Worm (Caenorhabditis elegans): Measurements from ENCODE around the gene srbc-83.

Gene srbc-83

ce11 chrV:16298669-16299068 lies 1.5 kb downstream of the srbc-83 start, which contains the start of gene srbc-84:
Gene srbc-84, plus strand, starts transcription at chrV:16298969.
- no peak for TF ChIP-seq scrt-1 (GFP tag; IDR thresholded peaks at IDR 0.05)
- TF ChIP-seq tbx-37 (GFP tag; conservative IDR thresholded peaks at IDR 0.05): no peak
- TF ChIP-seq ceh-13 (GFP tag; optimal IDR thresholded peaks at IDR 0.05): no peak
- TF ChIP-seq F13C5.2 (tag; optimal IDR thresholded peaks at IDR 0.05): no peak
- TF ChIP-seq hmg-4 (GFP tag; optimal IDR thresholded peaks at IDR 0.05): no peak
- TF ChIP-seq ets-7 (tag; optimal IDR thresholded peaks at IDR 0.05): no peak
- no peak for TF ChIP-seq tbx-11 (GFP tag; IDR thresholded peaks at IDR 0.05)
- no peak for TF ChIP-seq ama-1 (optimal IDR thresholded peaks at IDR 0.05)
- no peak for TF ChIP-seq tra-4 (tag; optimal IDR thresholded peaks at IDR 0.05)
- no peak for TF ChIP-seq hmbx-1 (tag; optimal IDR thresholded peaks at IDR 0.05)
- TF ChIP-seq sea-1 (GFP tag; conservative IDR thresholded peaks at IDR 0.05): no peak
- TF ChIP-seq flt-1 (GFP tag; IDR thresholded peaks at IDR 0.05): no peak
- no peak for TF ChIP-seq aly-1 (tag; optimal IDR thresholded peaks at IDR 0.05)
- TF ChIP-seq pes-1 (GFP tag; IDR thresholded peaks at IDR 0.05): no peak

ce11 chrV:16299834-16300233 lies 2.7 kb downstream of the srbc-83 start:
- TF ChIP-seq tbx-37 (GFP tag; conservative IDR thresholded peaks at IDR 0.05): no peak
- no peak for TF ChIP-seq aly-1 (tag; optimal IDR thresholded peaks at IDR 0.05)
- no peak for TF ChIP-seq B0310.2 (tag; optimal IDR thresholded peaks at IDR 0.05)

ce11 chrV:16300276-16300675 lies 3.1 kb downstream of the srbc-83 start, which contains the start of gene srbc-82:
Gene srbc-82, plus strand, starts transcription at chrV:16300576.
- TF ChIP-seq flt-1 (GFP tag; IDR thresholded peaks at IDR 0.05) (no peak), tbx-37 (GFP tag; conservative IDR thresholded peaks at IDR 0.05) (no peak), tra-4 (tag; optimal IDR thresholded peaks at IDR 0.05) (no peak), scrt-1 (GFP tag; IDR thresholded peaks at IDR 0.05) (no peak), tbx-11 (GFP tag; IDR thresholded peaks at IDR 0.05) (no peak), hnd-1 (tag; optimal IDR thresholded peaks at IDR 0.05) (no peak), ceh-36 (tag; optimal IDR thresholded peaks at IDR 0.05) (no peak), B0310.2 (tag; optimal IDR thresholded peaks at IDR 0.05) (no peak), hmg-4 (GFP tag; optimal IDR thresholded peaks at IDR 0.05) (no peak), ets-7 (tag; optimal IDR thresholded peaks at IDR 0.05) (no peak), F13C5.2 (tag; optimal IDR thresholded peaks at IDR 0.05) (no peak)

- TF ChIP-seq hnd-1 (tag; optimal IDR thresholded peaks at IDR 0.05) (no peak), ets-7 (tag; optimal IDR thresholded peaks at IDR 0.05) (no peak), scrt-1 (GFP tag; IDR thresholded peaks at IDR 0.05) (no peak), ceh-13 (GFP tag; optimal IDR thresholded peaks at IDR 0.05) (no peak), tbx-37 (GFP tag; conservative IDR thresholded peaks at IDR 0.05) (no peak), tra-4 (tag; optimal IDR thresholded peaks at IDR 0.05) (no peak), ama-1 (optimal IDR thresholded peaks at IDR 0.05) (no peak), aly-1 (tag; optimal IDR thresholded peaks at IDR 0.05) (no peak), ceh-36 (tag; optimal IDR thresholded peaks at IDR 0.05) (no peak), tbx-11 (GFP tag; IDR thresholded peaks at IDR 0.05) (no peak), sea-1 (GFP tag; conservative IDR thresholded peaks at IDR 0.05) (no peak), hmbx-1 (tag; optimal IDR thresholded peaks at IDR 0.05) (no peak), B0310.2 (tag; optimal IDR thresholded peaks at IDR 0.05) (no peak), F13C5.2 (tag; optimal IDR thresholded peaks at IDR 0.05) (no peak)
These were observed 5.3 kb downstream of the srbc-83 start, which contains the start of the genes C31A11.13 and oac-6 for ce11 chrV:16302439-16302838. Gene C31A11.13, minus strand, starts transcription at chrV:16302551. Gene oac-6, plus strand, starts transcription at chrV:16302717.

- TF ChIP-seq ets-7 (tag; optimal IDR thresholded peaks at IDR 0.05): no peak
- no peak for TF ChIP-seq aly-1 (tag; optimal IDR thresholded peaks at IDR 0.05)
These were observed 10.1 kb downstream of the srbc-83 start, which contains the start of gene srxa-7 for ce11 chrV:16307253-16307652. Gene srxa-7, plus strand, starts transcription at chrV:16307553.

- no peak for TF ChIP-seq aly-1 (tag; optimal IDR thresholded peaks at IDR 0.05)
- no peak for TF ChIP-seq ceh-36 (tag; optimal IDR thresholded peaks at IDR 0.05)
- no peak for TF ChIP-seq hmbx-1 (tag; optimal IDR thresholded peaks at IDR 0.05)
- no peak for TF ChIP-seq scrt-1 (GFP tag; IDR thresholded peaks at IDR 0.05)
- TF ChIP-seq F13C5.2 (tag; optimal IDR thresholded peaks at IDR 0.05): no peak
- no peak for TF ChIP-seq pes-1 (GFP tag; IDR thresholded peaks at IDR 0.05)
- no peak for TF ChIP-seq tra-4 (tag; optimal IDR thresholded peaks at IDR 0.05)
- no peak for TF ChIP-seq ets-7 (tag; optimal IDR thresholded peaks at IDR 0.05)
These were observed 11.2 kb downstream of the srbc-83 start for ce11 chrV:16308343-16308742.

ce11 chrV:16309523-16309922 lies 12.4 kb downstream of the srbc-83 start, which contains the start of gene oac-7:
Gene oac-7, plus strand, starts transcription at chrV:16309805.
- no peak for TF ChIP-seq aly-1 (tag; optimal IDR thresholded peaks at IDR 0.05)
- no peak for TF ChIP-seq sea-1 (GFP tag; conservative IDR thresholded peaks at IDR 0.05)

ce11 chrV:16315004-16315403 lies 17.8 kb downstream of the srbc-83 start, which contains the start of gene str-214:
Gene str-214, plus strand, starts transcription at chrV:16315304.
- TF ChIP-seq flt-1 (GFP tag; IDR thresholded peaks at IDR 0.05): no peak
- TF ChIP-seq tra-4 (tag; optimal IDR thresholded peaks at IDR 0.05): no peak
- no peak for TF ChIP-seq hmg-4 (GFP tag; optimal IDR thresholded peaks at IDR 0.05)
- TF ChIP-seq ceh-36 (tag; optimal IDR thresholded peaks at IDR 0.05): no peak
- no peak for TF ChIP-seq sea-1 (GFP tag; conservative IDR thresholded peaks at IDR 0.05)
- no peak for TF ChIP-seq hmbx-1 (tag; optimal IDR thresholded peaks at IDR 0.05)
- no peak for TF ChIP-seq F13C5.2 (tag; optimal IDR thresholded peaks at IDR 0.05)
- TF ChIP-seq ama-1 (optimal IDR thresholded peaks at IDR 0.05): no peak
- no peak for TF ChIP-seq aly-1 (tag; optimal IDR thresholded peaks at IDR 0.05)
- no peak for TF ChIP-seq tbx-37 (GFP tag; conservative IDR thresholded peaks at IDR 0.05)
- no peak for TF ChIP-seq ets-7 (tag; optimal IDR thresholded peaks at IDR 0.05)
- TF ChIP-seq ceh-13 (GFP tag; optimal IDR thresholded peaks at IDR 0.05): no peak
- no peak for TF ChIP-seq scrt-1 (GFP tag; IDR thresholded peaks at IDR 0.05)
- TF ChIP-seq pes-1 (GFP tag; IDR thresholded peaks at IDR 0.05): no peak
- no peak for TF ChIP-seq B0310.2 (tag; optimal IDR thresholded peaks at IDR 0.05)
- no peak for TF ChIP-seq tbx-11 (GFP tag; IDR thresholded peaks at IDR 0.05)
- no peak for TF ChIP-seq hnd-1 (tag; optimal IDR thresholded peaks at IDR 0.05)
